Fruit fly (Drosophila melanogaster): ENCODE data around the gene Rph.

The Rph gene

dm6 chrX:10738835-10739371, 18.6 kb downstream of the Rph start (continued):
- TF ChIP-seq en (GFP tag; optimal IDR thresholded peaks at IDR 0.05) (no peak), HmgZ (tag; optimal IDR thresholded peaks at IDR 0.05) (no peak), NC2β (GFP tag; optimal IDR thresholded peaks at IDR 0.05) (no peak), zf30C (GFP tag; optimal IDR thresholded peaks at IDR 0.05) (no peak), Xrp1 (GFP tag; IDR thresholded peaks at IDR 0.05) (0 out of 2 replicates have a peak, but pooled peaks have one; percentile 5), CG14050 (GFP tag; IDR thresholded peaks at IDR 0.05) (no peak), al (GFP tag; IDR thresholded peaks at IDR 0.05) (no peak), mld (GFP tag; IDR thresholded peaks at IDR 0.05; ENCODE audit: partially characterized antibody) (no peak), gfzf (GFP tag; optimal IDR thresholded peaks at IDR 0.05) (no peak), oc (tag; optimal IDR thresholded peaks at IDR 0.05) (peak; percentile 49), CG12769 (tag; optimal IDR thresholded peaks at IDR 0.05) (peak; percentile 79), Nf-YA (GFP tag; IDR thresholded peaks at IDR 0.05) (no peak), CG15011 (GFP tag; optimal IDR thresholded peaks at IDR 0.05) (peak; percentile 3), CG15601 (tag; optimal IDR thresholded peaks at IDR 0.05) (no peak), Poxn (GFP tag; IDR thresholded peaks at IDR 0.05) (no peak), unpg (GFP tag; optimal IDR thresholded peaks at IDR 0.05) (no peak), unc-4 (GFP tag; IDR thresholded peaks at IDR 0.05; ENCODE audit: partially characterized antibody) (no peak), CG8478 (optimal IDR thresholded peaks at IDR 0.05) (no peak), CG18619 (GFP tag; optimal IDR thresholded peaks at IDR 0.05) (no peak), CG15514 (GFP tag; optimal IDR thresholded peaks at IDR 0.05) (peak; percentile 15), usp (GFP tag; optimal IDR thresholded peaks at IDR 0.05) (no peak), D (optimal IDR thresholded peaks at IDR 0.05) (no peak), D (GFP tag; optimal IDR thresholded peaks at IDR 0.05) (peak; percentile 50), CG13894 (tag; optimal IDR thresholded peaks at IDR 0.05) (no peak), tna (GFP tag; IDR thresholded peaks at IDR 0.05; ENCODE audit: partially characterized antibody) (no peak), sens-2 (GFP tag; IDR thresholded peaks at IDR 0.05) (no peak), Camta (GFP tag; optimal IDR thresholded peaks at IDR 0.05) (no peak), Neu2 (GFP tag; optimal IDR thresholded peaks at IDR 0.05; ENCODE audit: borderline replicate concordance) (no peak), ap (GFP tag; IDR thresholded peaks at IDR 0.05) (no peak), ase (GFP tag; IDR thresholded peaks at IDR 0.05) (no peak), Hr78 (GFP tag; optimal IDR thresholded peaks at IDR 0.05) (peak in 1 of 2 experiments; percentile 19), CG8388 (GFP tag; optimal IDR thresholded peaks at IDR 0.05) (no peak), ac (GFP tag; optimal IDR thresholded peaks at IDR 0.05) (no peak), CG11085 (GFP tag; IDR thresholded peaks at IDR 0.05) (no peak), CG9932 (GFP tag; IDR thresholded peaks at IDR 0.05) (0 out of 2 replicates have a peak, but pooled peaks have one; percentile 10), CG11723 (GFP tag; optimal IDR thresholded peaks at IDR 0.05) (no peak), bcd (GFP tag; optimal IDR thresholded peaks at IDR 0.05) (peak; percentile 13), CG12391 (tag; optimal IDR thresholded peaks at IDR 0.05) (no peak), shn (GFP tag; optimal IDR thresholded peaks at IDR 0.05) (no peak), CG6254 (GFP tag; optimal IDR thresholded peaks at IDR 0.05) (no peak), hb (GFP tag; IDR thresholded peaks at IDR 0.05; ENCODE audit: partially characterized antibody) (no peak), sens (GFP tag) (peak; percentile 11), CG13624 (GFP tag; optimal IDR thresholded peaks at IDR 0.05) (peak; percentile 80), sna (GFP tag; IDR thresholded peaks at IDR 0.05; ENCODE audit: partially characterized antibody) (no peak), fd64A (GFP tag; optimal IDR thresholded peaks at IDR 0.05) (no peak), lbe (GFP tag; optimal IDR thresholded peaks at IDR 0.05) (peak; percentile 31), Pdp1 (GFP tag; optimal IDR thresholded peaks at IDR 0.05) (peak in 1 of 2 experiments; percentile 99), az2 (GFP tag; optimal IDR thresholded peaks at IDR 0.05) (no peak), gcm (GFP tag; optimal IDR thresholded peaks at IDR 0.05) (no peak), CG11504 (tag; optimal IDR thresholded peaks at IDR 0.05) (peak; percentile 12)

All from whole organism, embryonic.